Worm (Caenorhabditis elegans): ENCODE results near the gene cec-1.

DNA sequence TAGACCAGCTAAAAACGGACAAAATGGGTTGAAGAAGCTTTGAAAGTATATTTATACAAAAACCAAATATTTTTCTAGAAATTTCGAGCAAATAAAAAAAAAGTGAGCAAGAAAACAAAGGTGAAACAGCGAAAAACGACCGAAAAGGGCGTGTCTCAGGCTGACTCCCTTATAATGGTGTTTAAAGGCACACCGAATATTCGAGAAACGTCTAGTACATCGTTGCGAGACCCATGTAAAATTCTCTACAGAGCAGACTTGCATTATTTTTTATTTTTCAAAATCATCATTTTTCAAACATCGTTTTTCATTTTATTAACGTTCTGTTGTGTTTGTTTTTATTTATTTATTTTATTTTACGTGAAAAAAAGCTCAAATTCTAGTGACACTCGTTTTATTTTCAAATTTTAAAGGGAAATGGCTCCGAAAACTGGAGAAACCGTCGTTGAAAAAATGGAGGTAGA is 20.8 kb downstream of the cec-1 start, which contains the start of gene rpn-3:
- TF ChIP-seq sptf-1 (tag; optimal IDR thresholded peaks at IDR 0.05): peak; percentile 79
- TF ChIP-seq pha-4 (tag; optimal IDR thresholded peaks at IDR 0.05): peak; percentile 99
- no peak for TF ChIP-seq tbx-8 (GFP tag; optimal IDR thresholded peaks at IDR 0.05)
